Fruit fly (Drosophila melanogaster) whole organism: Measurements from ENCODE around the gene CG32269.

Experiments used
- CG8478 ChIP-seq: fragments of >200 bp; optimal IDR thresholded peaks from 2 replicates; lab custom pipeline; 2018; ENCODE audit warnings: inconsistent platforms
- EcR ChIP-seq, 2 experiments: fragments of >200 bp; optimal IDR thresholded peaks; 2 replicates each; lab custom pipeline; 2017; ENCODE audit warnings: missing biosample characterization in 2 of 2, missing genetic modification characterization in 2 of 2, missing genetic modification reagents in 2 of 2
- pan ChIP-seq: fragments of >200 bp; optimal IDR thresholded peaks from 2 replicates; lab custom pipeline; 2017
- psq ChIP-seq: fragments of >200 bp; optimal IDR thresholded peaks from 2 replicates; lab custom pipeline; 2017

DNA sequence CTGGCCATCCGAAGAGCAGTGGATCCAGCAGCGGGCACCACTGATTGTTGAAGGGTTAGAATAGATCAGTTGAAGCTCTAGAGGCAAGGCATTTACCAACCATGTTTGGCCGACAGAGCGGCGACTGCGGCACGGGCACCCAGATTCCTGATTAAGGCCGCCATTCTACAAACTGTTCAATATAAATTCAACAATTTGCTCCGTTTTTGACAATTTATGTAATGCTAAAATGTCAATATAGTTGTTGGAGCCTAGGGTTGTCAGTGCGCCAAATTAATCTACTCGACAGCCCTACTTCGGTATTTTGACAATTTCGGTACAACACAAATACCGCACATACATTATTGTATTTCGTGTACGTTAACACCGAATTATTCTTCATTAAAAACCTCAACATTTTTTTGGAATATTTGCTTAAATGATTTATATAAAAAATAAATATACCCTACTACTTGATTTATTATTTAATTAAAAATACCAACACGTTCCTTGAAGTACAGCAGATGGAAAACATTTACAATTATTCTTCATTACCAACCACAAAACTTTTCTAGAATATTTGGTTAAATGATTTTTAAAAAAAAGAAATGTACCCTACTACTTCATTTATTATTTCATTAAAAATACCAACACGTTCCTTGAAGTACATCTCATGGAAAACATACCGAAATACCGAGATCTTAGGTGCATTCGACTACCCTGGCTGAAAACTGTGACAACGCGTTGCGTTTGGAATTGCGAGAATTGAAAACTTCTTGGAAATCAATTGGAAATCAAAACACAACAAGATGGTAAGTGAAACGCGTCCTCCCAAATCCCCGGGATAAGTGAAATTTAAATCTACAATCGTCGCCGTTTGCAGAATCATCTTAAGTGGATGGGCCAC, 49.2 kb downstream of the CG32269 start, which contains the start of the genes ND-30 and CG15812:
- TF ChIP-seq EcR (GFP tag; optimal IDR thresholded peaks at IDR 0.05; lab: Kevin White, UChicago) (no peak), pan (lab: Kevin White, UChicago) (no peak), psq (lab: Kevin White, UChicago) (no peak), CG8478 (lab: Kevin White, UChicago) (no peak)
